Worm (Caenorhabditis elegans): ENCODE data around the gene srab-7.

DNA sequence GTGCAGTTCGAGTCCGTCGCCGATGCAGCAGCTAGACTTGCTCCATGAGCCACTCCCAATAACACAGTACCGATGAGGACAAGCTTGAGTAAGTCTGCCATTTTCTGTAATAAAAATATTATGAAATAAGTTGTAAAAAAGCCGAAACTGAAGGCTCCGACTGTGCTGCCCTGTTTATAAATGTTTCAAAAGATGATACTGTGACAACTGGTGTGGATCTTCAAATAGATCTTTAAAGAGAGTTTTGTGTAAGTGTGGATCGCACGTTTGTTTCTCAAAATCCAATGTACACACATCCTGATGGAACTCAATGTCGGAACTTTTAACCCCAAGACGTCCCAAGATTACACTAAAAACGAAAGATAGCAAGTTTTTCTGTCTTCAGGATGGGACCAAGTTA lies 13.7 kb upstream of the srab-7 start, which contains the start of gene C36C5.15:
- TF ChIP-seq snpc-4 (tag; optimal IDR thresholded peaks at IDR 0.05) (no peak), nhr-237 (tag; optimal IDR thresholded peaks at IDR 0.05) (no peak), pha-4 (tag; optimal IDR thresholded peaks at IDR 0.05) (no peak), ceh-83 (GFP tag; optimal IDR thresholded peaks at IDR 0.05) (no peak), nhr-2 (tag; optimal IDR thresholded peaks at IDR 0.05) (no peak), nhr-12 (tag; optimal IDR thresholded peaks at IDR 0.05) (no peak), nhr-76 (tag; optimal IDR thresholded peaks at IDR 0.05) (no peak)

Data from whole organism, mixed stage, embryonic.